Fruit fly (Drosophila melanogaster) whole organism, embryonic: Measurements from ENCODE around the gene CG14282.

Experiments
- Ada2b ChIP-seq: fragments of 200-800 bp; sonication (Bioruptor generic); IDR thresholded peaks from 2 replicates; pipeline ENCODE4 v1.3.6; 2022; ENCODE audit warnings: missing biosample characterization, missing genetic modification characterization
- Antp ChIP-seq: fragments of 200-800 bp; sonication (Bioruptor generic); optimal IDR thresholded peaks from 3 replicates; lab custom pipeline; 2016; ENCODE audit warnings: missing biosample characterization, missing genetic modification characterization
- Atf-2 ChIP-seq: fragments of 200-800 bp; sonication (Bioruptor generic); optimal IDR thresholded peaks from 2 replicates; lab custom pipeline; 2016; ENCODE audit warnings: missing biosample characterization, missing genetic modification characterization
- B-H2 ChIP-seq: fragments of 200-800 bp; sonication (Bioruptor generic); optimal IDR thresholded peaks from 2 replicates; lab custom pipeline; 2018; ENCODE audit warnings: missing biosample characterization, mild to moderate bottlenecking, missing genetic modification characterization
- Blimp-1 ChIP-seq: fragments of 200-800 bp; sonication (Bioruptor generic); optimal IDR thresholded peaks from 3 replicates; lab custom pipeline; 2018; ENCODE audit warnings: missing biosample characterization, missing genetic modification characterization, mild to moderate bottlenecking, moderate library complexity, missing genetic modification reagents
- BtbVII ChIP-seq: fragments of 200-800 bp; sonication (Bioruptor generic); optimal IDR thresholded peaks from 3 replicates; lab custom pipeline; 2017; ENCODE audit warnings: missing biosample characterization, mild to moderate bottlenecking, missing genetic modification characterization
- CG12299 ChIP-seq: fragments of 200-800 bp; sonication (Bioruptor generic); optimal IDR thresholded peaks from 2 replicates; lab custom pipeline; 2018; ENCODE audit warnings: missing biosample characterization, mild to moderate bottlenecking, missing genetic modification characterization
- CG13287 ChIP-seq: fragments of 200-800 bp; sonication (Bioruptor generic); IDR thresholded peaks from 2 replicates; pipeline ENCODE4 v1.3.6; 2022; ENCODE audit warnings: missing biosample characterization, missing genetic modification characterization; ENCODE audit not compliant: partially characterized antibody
- CG14667 ChIP-seq: fragments of 200-800 bp; sonication (Bioruptor generic); IDR thresholded peaks from 2 replicates; pipeline ENCODE4 v1.3.6; 2022; ENCODE audit warnings: missing biosample characterization, missing genetic modification characterization
- CG15011 ChIP-seq: fragments of 200-800 bp; sonication (Bioruptor generic); optimal IDR thresholded peaks from 3 replicates; lab custom pipeline; 2018; ENCODE audit warnings: missing biosample characterization, mild to moderate bottlenecking, missing genetic modification characterization
- CG16779 ChIP-seq: fragments of 200-800 bp; sonication (Bioruptor generic); IDR thresholded peaks from 2 replicates; pipeline ENCODE4 v1.3.6; 2022; ENCODE audit warnings: missing biosample characterization, missing genetic modification characterization
- CG17186 ChIP-seq: fragments of 200-800 bp; sonication (Bioruptor generic); optimal IDR thresholded peaks from 3 replicates; lab custom pipeline; 2017; ENCODE audit warnings: missing biosample characterization, missing genetic modification reagents, missing genetic modification characterization
- CG1792 ChIP-seq: fragments of 200-800 bp; sonication (Bioruptor generic); optimal IDR thresholded peaks from 2 replicates; lab custom pipeline; 2016; ENCODE audit warnings: missing biosample characterization, missing genetic modification characterization
- CG31441 ChIP-seq: fragments of 200-800 bp; sonication (Bioruptor generic); IDR thresholded peaks from 2 replicates; pipeline ENCODE4 v1.3.6; 2022; ENCODE audit warnings: missing biosample characterization, missing genetic modification characterization
- CG6765 ChIP-seq: fragments of 200-800 bp; sonication (Bioruptor generic); optimal IDR thresholded peaks from 3 replicates; lab custom pipeline; 2017; ENCODE audit warnings: missing biosample characterization, mild to moderate bottlenecking, missing genetic modification characterization
- CG7839 ChIP-seq: fragments of 200-800 bp; sonication (Bioruptor generic); optimal IDR thresholded peaks from 3 replicates; lab custom pipeline; 2018; ENCODE audit warnings: missing biosample characterization, mild to moderate bottlenecking, missing genetic modification characterization, moderate library complexity
- CHES-1-like ChIP-seq: fragments of 200-800 bp; sonication (Bioruptor generic); optimal IDR thresholded peaks from 2 replicates; lab custom pipeline; 2016; ENCODE audit warnings: missing biosample characterization, missing genetic modification characterization
- HLH54F ChIP-seq: fragments of 200-800 bp; sonication (Bioruptor generic); optimal IDR thresholded peaks from 3 replicates; lab custom pipeline; 2016; ENCODE audit warnings: missing biosample characterization, missing genetic modification characterization
- Hmr ChIP-seq: fragments of 200-800 bp; sonication (Bioruptor generic); optimal IDR thresholded peaks from 3 replicates; lab custom pipeline; 2017; ENCODE audit warnings: mild to moderate bottlenecking, missing biosample characterization, missing genetic modification reagents, missing genetic modification characterization
- Oli ChIP-seq: fragments of 200-800 bp; sonication (Bioruptor generic); optimal IDR thresholded peaks from 2 replicates; lab custom pipeline; 2018; ENCODE audit warnings: missing biosample characterization, mild to moderate bottlenecking, missing genetic modification characterization, moderate library complexity
- Opbp ChIP-seq: fragments of 200-800 bp; sonication (Bioruptor generic); IDR thresholded peaks from 3 replicates; pipeline ENCODE4 v1.3.6; 2022; ENCODE audit warnings: missing biosample characterization, missing genetic modification characterization; ENCODE audit not compliant: partially characterized antibody
- Poxn ChIP-seq: fragments of 200-800 bp; sonication (Bioruptor generic); IDR thresholded peaks from 2 replicates; pipeline ENCODE4 v1.3.6; 2022; ENCODE audit warnings: missing biosample characterization, missing genetic modification characterization
- Trl ChIP-seq, 3 experiments: fragments of >200 bp in 2 of 3; fragments of 200-800 bp in 1 of 3; sonication (Bioruptor generic) in 1 of 3; optimal IDR thresholded peaks; 2 replicates in 1 of 3; 3 replicates in 2 of 3; lab custom pipeline; 2016 to 2017; ENCODE audit warnings: missing biosample characterization in 1 of 3, missing genetic modification characterization in 1 of 3
- bbx ChIP-seq: fragments of 200-800 bp; sonication (Bioruptor generic); IDR thresholded peaks from 2 replicates; pipeline ENCODE4 v1.3.6; 2022; ENCODE audit warnings: missing biosample characterization, missing genetic modification characterization; ENCODE audit not compliant: partially characterized antibody
- croc ChIP-seq: fragments of 200-800 bp; sonication (Bioruptor generic); conservative IDR thresholded peaks from 3 replicates; pipeline ENCODE4 v1.3.6; 2022; ENCODE audit warnings: missing biosample characterization, missing genetic modification characterization
- crol ChIP-seq: fragments of 200-800 bp; sonication (Bioruptor generic); IDR thresholded peaks from 2 replicates; pipeline ENCODE4 v1.3.6; 2022; ENCODE audit warnings: missing biosample characterization, missing genetic modification characterization
- da ChIP-seq: fragments of 200-800 bp; sonication (Bioruptor generic); optimal IDR thresholded peaks from 2 replicates; lab custom pipeline; 2016; ENCODE audit warnings: missing biosample characterization, missing genetic modification characterization
- dan ChIP-seq: fragments of 200-800 bp; sonication (Bioruptor generic); IDR thresholded peaks from 2 replicates; pipeline ENCODE4 v1.3.6; 2022; ENCODE audit warnings: missing biosample characterization, missing genetic modification characterization
- dmrt99B ChIP-seq: fragments of 200-800 bp; sonication (Bioruptor generic); optimal IDR thresholded peaks from 2 replicates; lab custom pipeline; 2018; ENCODE audit warnings: missing biosample characterization, mild to moderate bottlenecking, missing genetic modification characterization, moderate library complexity
- ewg ChIP-seq: fragments of 200-800 bp; sonication (Bioruptor generic); optimal IDR thresholded peaks from 3 replicates; lab custom pipeline; 2017; ENCODE audit warnings: mild to moderate bottlenecking, missing biosample characterization, missing genetic modification reagents, missing genetic modification characterization
- fd3F ChIP-seq: fragments of 200-800 bp; sonication (Bioruptor generic); optimal IDR thresholded peaks from 2 replicates; lab custom pipeline; 2018; ENCODE audit warnings: missing biosample characterization, mild to moderate bottlenecking, missing genetic modification characterization, moderate library complexity
- fd96Cb ChIP-seq: fragments of 200-800 bp; sonication (Bioruptor generic); optimal IDR thresholded peaks from 2 replicates; lab custom pipeline; 2018; ENCODE audit warnings: missing biosample characterization, mild to moderate bottlenecking, missing genetic modification characterization, moderate library complexity
- fru ChIP-seq: fragments of >200 bp; optimal IDR thresholded peaks from 2 replicates; lab custom pipeline; 2017
- gem ChIP-seq: fragments of 200-800 bp; sonication (Bioruptor generic); optimal IDR thresholded peaks from 2 replicates; lab custom pipeline; 2019; ENCODE audit warnings: missing biosample characterization, mild to moderate bottlenecking, missing genetic modification characterization, moderate library complexity
- lab ChIP-seq: fragments of 200-800 bp; sonication (Bioruptor generic); optimal IDR thresholded peaks from 3 replicates; lab custom pipeline; 2017; ENCODE audit warnings: missing biosample characterization, missing genetic modification characterization, mild to moderate bottlenecking, moderate library complexity, missing genetic modification reagents
- maf-S ChIP-seq: fragments of 200-800 bp; sonication (Bioruptor generic); optimal IDR thresholded peaks from 2 replicates; lab custom pipeline; 2016; ENCODE audit warnings: missing biosample characterization, missing genetic modification characterization
- nerfin-1 ChIP-seq: fragments of 200-800 bp; sonication (Bioruptor generic); optimal IDR thresholded peaks from 3 replicates; lab custom pipeline; 2019; ENCODE audit warnings: missing biosample characterization, mild to moderate bottlenecking, missing genetic modification characterization, moderate library complexity
- pita ChIP-seq: fragments of 200-800 bp; sonication (Bioruptor generic); optimal IDR thresholded peaks from 2 replicates; lab custom pipeline; 2017; ENCODE audit warnings: missing biosample characterization, mild to moderate bottlenecking, missing genetic modification characterization
- prd ChIP-seq, 3 experiments: fragments of >200 bp in 2 of 3; fragments of 200-800 bp in 1 of 3; sonication (Bioruptor generic) in 1 of 3; optimal IDR thresholded peaks in 2 of 3; IDR thresholded peaks in 1 of 3; 2 replicates in 2 of 3; 3 replicates in 1 of 3; pipeline versions ENCODE4 v1.3.6 to Lab custom; 2017 to 2022; ENCODE audit warnings: missing biosample characterization in 1 of 3, missing genetic modification characterization in 1 of 3
- pzg ChIP-seq: fragments of 200-800 bp; sonication (Bioruptor generic); optimal IDR thresholded peaks from 3 replicates; lab custom pipeline; 2018; ENCODE audit warnings: missing biosample characterization, mild to moderate bottlenecking, missing genetic modification characterization, moderate library complexity
- seq ChIP-seq: fragments of 200-800 bp; sonication (Bioruptor generic); IDR thresholded peaks from 2 replicates; pipeline ENCODE4 v1.3.6; 2022; ENCODE audit warnings: missing biosample characterization, missing genetic modification characterization
- slp2 ChIP-seq: fragments of 200-800 bp; sonication (Bioruptor generic); optimal IDR thresholded peaks from 2 replicates; lab custom pipeline; 2016; ENCODE audit warnings: missing biosample characterization, missing genetic modification characterization
- sqz ChIP-seq: fragments of 200-800 bp; sonication (Bioruptor generic); optimal IDR thresholded peaks from 3 replicates; lab custom pipeline; 2018; ENCODE audit warnings: missing biosample characterization, mild to moderate bottlenecking, missing genetic modification characterization
- sr ChIP-seq: fragments of 200-800 bp; sonication (Bioruptor generic); IDR thresholded peaks from 3 replicates; pipeline ENCODE4 v1.3.6; 2022; ENCODE audit warnings: missing biosample characterization, missing genetic modification characterization
- tap ChIP-seq: fragments of 200-800 bp; optimal IDR thresholded peaks from 3 replicates; lab custom pipeline; 2019; ENCODE audit warnings: missing biosample characterization, mild to moderate bottlenecking, missing genetic modification characterization, moderate library complexity
- trem ChIP-seq: fragments of 200-800 bp; optimal IDR thresholded peaks from 3 replicates; lab custom pipeline; 2019; ENCODE audit warnings: missing biosample characterization, mild to moderate bottlenecking, missing genetic modification characterization, moderate library complexity
- twi ChIP-seq: fragments of 200-800 bp; optimal IDR thresholded peaks from 2 replicates; lab custom pipeline; 2019; ENCODE audit warnings: missing biosample characterization, mild to moderate bottlenecking, missing genetic modification characterization, moderate library complexity
- usp ChIP-seq: fragments of >200 bp; optimal IDR thresholded peaks from 2 replicates; lab custom pipeline; 2017; ENCODE audit warnings: missing biosample characterization, missing genetic modification characterization
- zen ChIP-seq: fragments of 200-800 bp; sonication (Bioruptor generic); optimal IDR thresholded peaks from 3 replicates; lab custom pipeline; 2018; ENCODE audit warnings: missing biosample characterization, mild to moderate bottlenecking, missing genetic modification characterization, moderate library complexity

Gene CG14282

DNA sequence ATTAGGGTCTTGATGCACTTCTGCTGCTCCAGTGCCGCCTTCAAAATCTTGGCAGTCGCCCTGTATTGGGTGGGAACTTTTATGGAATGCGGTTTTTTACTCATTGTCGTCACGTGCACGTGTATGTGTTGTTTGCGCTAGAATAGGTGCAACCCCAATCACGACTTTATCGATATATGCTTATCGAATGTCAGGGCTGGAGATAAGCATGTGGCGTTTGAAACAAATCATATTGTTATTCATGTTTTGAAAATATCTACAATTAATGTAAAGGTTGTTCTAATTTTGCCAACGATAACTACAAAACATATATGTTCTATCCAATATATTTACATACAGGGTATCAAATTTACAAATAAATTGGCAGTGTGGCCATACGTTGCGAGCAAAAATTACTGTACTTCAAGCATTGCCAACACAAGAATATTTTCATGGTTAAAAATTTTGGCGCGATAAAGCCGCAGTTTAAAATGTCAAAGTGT, 14.6 kb upstream of the CG14282 start, which contains the start of the genes CG42359 and Nsun5 (continued):
- TF ChIP-seq slp2 = peak; percentile 88
- no peak for TF ChIP-seq crol (GFP tag; lab: Robert Waterston, UW)
- peak; percentile 81 for TF ChIP-seq dmrt99B (tag; lab: Kevin White, UChicago)
- peak; percentile 88 for TF ChIP-seq bbx
- TF ChIP-seq CG31441 (GFP tag; lab: Robert Waterston, UW) = peak; percentile 85
- TF ChIP-seq fd3F (GFP tag; lab: Kevin White, UChicago) = peak; percentile 84
- peak; percentile 95 for TF ChIP-seq pzg
- TF ChIP-seq CG12299 (tag; lab: Kevin White, UChicago) = peak; percentile 79
- no peak for TF ChIP-seq pita (GFP tag; lab: Kevin White, UChicago)
- peak; percentile 89 for TF ChIP-seq Ada2b
- no peak for TF ChIP-seq fru (lab: Kevin White, UChicago)
- TF ChIP-seq croc (GFP tag; lab: Robert Waterston, UW) = peak; percentile 70
- TF ChIP-seq twi (tag; lab: Kevin White, UChicago) = peak; percentile 79
- TF ChIP-seq CG7839 = peak; percentile 83
- TF ChIP-seq trem (tag; lab: Kevin White, UChicago) = peak; percentile 95
- peak; percentile 89 for TF ChIP-seq Hmr
- TF ChIP-seq Oli (tag; lab: Kevin White, UChicago) = peak; percentile 81
- TF ChIP-seq CG6765 = peak; percentile 65
- TF ChIP-seq CG14667 (GFP tag; lab: Robert Waterston, UW) = peak; percentile 87
- peak; percentile 93 for TF ChIP-seq sqz (GFP tag; lab: Kevin White, UChicago)
- TF ChIP-seq Antp (GFP tag; lab: Kevin White, UChicago) = peak; percentile 93
- no peak for TF ChIP-seq usp (GFP tag; lab: Kevin White, UChicago)
- peak; percentile 91 for TF ChIP-seq B-H2
- TF ChIP-seq maf-S = peak; percentile 80
- peak; percentile 93 for TF ChIP-seq lab
- TF ChIP-seq fd96Cb = peak; percentile 86
- no peak for TF ChIP-seq Trl (optimal IDR thresholded peaks at IDR 0.05; lab: Kevin White, UChicago)
- TF ChIP-seq Trl (GFP tag; optimal IDR thresholded peaks at IDR 0.05; lab: Kevin White, UChicago) = peak; percentile 93
- TF ChIP-seq Blimp-1 (GFP tag; lab: Kevin White, UChicago) = peak; percentile 89
- TF ChIP-seq CG16779 (GFP tag; lab: Robert Waterston, UW) = 0 out of 2 replicates have a peak, but pooled peaks have one; percentile 35
- TF ChIP-seq CG17186 (GFP tag; lab: Kevin White, UChicago) = peak; percentile 91
- TF ChIP-seq prd (optimal IDR thresholded peaks at IDR 0.05; lab: Kevin White, UChicago) = no peak
- TF ChIP-seq prd (GFP tag; IDR thresholded peaks at IDR 0.05; lab: Robert Waterston, UW) = peak; percentile 95
- TF ChIP-seq CG1792 (GFP tag; lab: Kevin White, UChicago) = peak; percentile 87
- peak; percentile 81 for TF ChIP-seq seq (GFP tag; lab: Robert Waterston, UW)
- TF ChIP-seq sr = peak; percentile 62; the same call in 2 of the 3 replicates
- peak; percentile 91 for TF ChIP-seq zen
- TF ChIP-seq Poxn (GFP tag; lab: Robert Waterston, UW) = peak; percentile 62; the same call in 1 of the 2 replicates
- peak; percentile 79 for TF ChIP-seq dan (GFP tag; lab: Robert Waterston, UW)
- peak; percentile 82 for TF ChIP-seq Opbp (GFP tag; lab: Robert Waterston, UW)
- TF ChIP-seq CG15011 (GFP tag; lab: Kevin White, UChicago) = peak; percentile 55
- peak; percentile 70 for TF ChIP-seq ewg
- peak; percentile 81 for TF ChIP-seq da (GFP tag; lab: Kevin White, UChicago)
- peak; percentile 88 for TF ChIP-seq Atf-2 (GFP tag; lab: Kevin White, UChicago)
- peak; percentile 79 for TF ChIP-seq BtbVII (GFP tag; lab: Kevin White, UChicago)
- TF ChIP-seq nerfin-1 (tag; lab: Kevin White, UChicago) = peak; percentile 87
- peak; percentile 94 for TF ChIP-seq HLH54F (GFP tag; lab: Kevin White, UChicago)
- TF ChIP-seq CG13287 (GFP tag; lab: Robert Waterston, UW) = peak; percentile 97
- peak; percentile 94 for TF ChIP-seq gem (tag; lab: Kevin White, UChicago)
- TF ChIP-seq tap = peak; percentile 81
- peak; percentile 94 for TF ChIP-seq CHES-1-like (GFP tag; lab: Kevin White, UChicago)
